Fruit fly (Drosophila melanogaster): ENCODE data around the gene SdhBL.

DNA sequence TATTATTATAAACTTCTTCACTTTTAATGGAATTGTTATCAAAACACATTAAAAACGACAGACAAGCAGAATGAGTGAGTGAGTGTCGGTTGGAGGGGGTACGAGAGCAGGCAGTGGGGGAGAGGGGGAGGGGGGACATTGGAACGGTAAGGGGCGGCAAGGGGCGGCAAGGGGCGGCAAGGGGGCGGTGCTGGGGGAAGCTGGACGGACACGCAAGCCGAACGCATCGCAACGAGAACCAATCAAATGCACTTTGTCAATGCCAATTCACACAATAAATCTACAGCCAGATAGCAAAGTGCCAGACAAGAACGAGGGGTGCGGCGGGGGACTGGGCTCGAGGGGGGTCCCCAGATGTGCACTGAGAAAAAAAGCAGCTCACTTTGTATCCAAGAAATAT is 19.5 kb downstream of the SdhBL start:
- TF ChIP-seq CG8478 (optimal IDR thresholded peaks at IDR 0.05) = no peak
- no peak for TF ChIP-seq CTCF (optimal IDR thresholded peaks at IDR 0.05)

Data from S2 (cell line).